Fruit fly (Drosophila melanogaster): ENCODE data around the gene CG31140.

The CG31140 gene

DNA sequence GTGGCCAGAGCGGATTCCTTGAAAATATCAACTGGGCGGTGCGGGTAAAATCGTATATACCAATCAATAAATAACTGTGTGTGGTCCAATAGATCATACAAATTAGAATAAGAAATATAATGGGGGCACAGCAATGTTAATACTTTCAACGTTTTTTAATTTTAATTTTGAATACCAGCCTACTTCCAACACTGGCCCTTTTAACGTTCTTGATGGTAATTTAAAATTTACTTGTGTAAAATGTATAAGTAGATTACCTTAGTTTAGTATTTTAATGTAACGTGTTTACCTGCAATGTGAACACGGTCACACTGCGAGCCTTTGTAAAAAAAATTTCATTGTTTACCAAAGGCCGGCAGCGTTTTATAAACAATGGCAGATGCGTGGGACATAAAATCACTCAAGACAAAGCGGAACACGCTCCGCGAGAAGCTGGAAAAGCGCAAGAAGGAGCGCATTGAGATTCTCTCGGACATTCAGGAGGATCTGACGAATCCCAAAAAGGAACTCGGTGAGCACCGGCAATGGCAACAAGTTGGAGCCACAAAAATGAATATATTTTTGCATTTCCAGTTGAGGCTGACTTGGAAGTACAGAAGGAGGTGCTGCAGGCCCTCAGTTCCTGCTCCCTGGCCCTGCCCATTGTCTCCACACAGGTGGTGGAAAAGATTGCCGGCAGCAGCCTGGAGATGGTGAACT, 69.0 kb downstream of the CG31140 start, which contains the start of the genes KrT95D and Mettl3 (continued):
- TF ChIP-seq toy (GFP tag; IDR thresholded peaks at IDR 0.05) (no peak), crc (GFP tag; optimal IDR thresholded peaks at IDR 0.05) (no peak), Dad (GFP tag; optimal IDR thresholded peaks at IDR 0.05) (peak; percentile 10), HmgD (GFP tag; optimal IDR thresholded peaks at IDR 0.05) (no peak), zen2 (GFP tag; IDR thresholded peaks at IDR 0.05; ENCODE audit: partially characterized antibody) (no peak), CG12769 (tag; optimal IDR thresholded peaks at IDR 0.05) (no peak), CG30403 (GFP tag; optimal IDR thresholded peaks at IDR 0.05) (peak; percentile 10), CG8388 (GFP tag; optimal IDR thresholded peaks at IDR 0.05) (no peak), crol (GFP tag; IDR thresholded peaks at IDR 0.05) (no peak), CG6683 (GFP tag; optimal IDR thresholded peaks at IDR 0.05) (no peak), Hr51 (GFP tag; optimal IDR thresholded peaks at IDR 0.05) (no peak), zfh1 (GFP tag; IDR thresholded peaks at IDR 0.05) (no peak), ham (GFP tag; IDR thresholded peaks at IDR 0.05) (no peak), CG8765 (GFP tag; IDR thresholded peaks at IDR 0.05) (no peak), sima (GFP tag; optimal IDR thresholded peaks at IDR 0.05) (no peak), CG17912 (GFP tag; optimal IDR thresholded peaks at IDR 0.05) (no peak), Abd-B (GFP tag; optimal IDR thresholded peaks at IDR 0.05) (peak; percentile 20), CG12236 (GFP tag; optimal IDR thresholded peaks at IDR 0.05) (no peak), grn (GFP tag; optimal IDR thresholded peaks at IDR 0.05) (no peak), Bgb (GFP tag; IDR thresholded peaks at IDR 0.05; ENCODE audit: partially characterized antibody) (peak; percentile 38; the same call in 1 of the 2 replicates), CG10209 (GFP tag; optimal IDR thresholded peaks at IDR 0.05) (no peak), cwo (GFP tag; optimal IDR thresholded peaks at IDR 0.05) (no peak), Atf-2 (GFP tag; optimal IDR thresholded peaks at IDR 0.05) (no peak), CG10959 (GFP tag; IDR thresholded peaks at IDR 0.05) (no peak), NfI (GFP tag; optimal IDR thresholded peaks at IDR 0.05) (no peak), CG10543 (GFP tag; optimal IDR thresholded peaks at IDR 0.05) (peak; percentile 12), CG7987 (GFP tag; optimal IDR thresholded peaks at IDR 0.05) (no peak), Adf1 (GFP tag; IDR thresholded peaks at IDR 0.05) (no peak), bsh (GFP tag; optimal IDR thresholded peaks at IDR 0.05) (no peak), hkb (optimal IDR thresholded peaks at IDR 0.05) (peak; percentile 32), hkb (GFP tag; IDR thresholded peaks at IDR 0.05) (no peak), pb (GFP tag; optimal IDR thresholded peaks at IDR 0.05) (no peak), CG18599 (GFP tag; optimal IDR thresholded peaks at IDR 0.05) (no peak), gsb-n (tag; optimal IDR thresholded peaks at IDR 0.05) (no peak), sens-2 (GFP tag; IDR thresholded peaks at IDR 0.05) (no peak), Taf1 (GFP tag; IDR thresholded peaks at IDR 0.05) (no peak), gcm2 (GFP tag; optimal IDR thresholded peaks at IDR 0.05) (no peak), CG8924 (tag; optimal IDR thresholded peaks at IDR 0.05) (peak; percentile 37), tap (tag; optimal IDR thresholded peaks at IDR 0.05) (no peak), gro (GFP tag; optimal IDR thresholded peaks at IDR 0.05) (peak; percentile 22), CG12155 (GFP tag; optimal IDR thresholded peaks at IDR 0.05) (no peak), fd96Cb (tag; optimal IDR thresholded peaks at IDR 0.05) (no peak), CG18764 (GFP tag; optimal IDR thresholded peaks at IDR 0.05) (no peak), CG6689 (GFP tag; IDR thresholded peaks at IDR 0.05) (0 out of 2 replicates have a peak, but pooled peaks have one; percentile 4), Ets97D (GFP tag; optimal IDR thresholded peaks at IDR 0.05) (peak; percentile 77), CG7357 (GFP tag; IDR thresholded peaks at IDR 0.05) (no peak), emc (GFP tag; optimal IDR thresholded peaks at IDR 0.05) (no peak), wdn (GFP tag; IDR thresholded peaks at IDR 0.05) (no peak), CG10979 (tag; optimal IDR thresholded peaks at IDR 0.05) (no peak), CG11695 (GFP tag; IDR thresholded peaks at IDR 0.05) (no peak)

Data from whole organism, embryonic.